Fruit fly (Drosophila melanogaster): ENCODE data around the gene aly.

Gene aly

dm6 chr3L:3060054-3060979 lies 34.0 kb upstream of the aly start (continued):
- peak; percentile 97 for TF ChIP-seq HmgD (GFP tag; optimal IDR thresholded peaks at IDR 0.05)
- peak; percentile 95 for TF ChIP-seq Hand (GFP tag; optimal IDR thresholded peaks at IDR 0.05)
- peak; percentile 100 for TF ChIP-seq Rfx (GFP tag; IDR thresholded peaks at IDR 0.05)
- peak; percentile 99 for TF ChIP-seq ems (GFP tag; optimal IDR thresholded peaks at IDR 0.05)
- TF ChIP-seq luna (GFP tag; optimal IDR thresholded peaks at IDR 0.05): peak; percentile 97
- TF ChIP-seq en (GFP tag; optimal IDR thresholded peaks at IDR 0.05): peak; percentile 97
- peak; percentile 99 for TF ChIP-seq HLH54F (GFP tag; optimal IDR thresholded peaks at IDR 0.05)
- peak; percentile 100 for TF ChIP-seq sr (GFP tag; IDR thresholded peaks at IDR 0.05)
- peak; percentile 6 for TF ChIP-seq CG15479 (GFP tag; optimal IDR thresholded peaks at IDR 0.05)
- TF ChIP-seq zfh1 (GFP tag; IDR thresholded peaks at IDR 0.05): peak; percentile 99
- TF ChIP-seq run (tag; optimal IDR thresholded peaks at IDR 0.05): peak; percentile 85
- TF ChIP-seq ac (GFP tag; optimal IDR thresholded peaks at IDR 0.05): peak; percentile 94
- TF ChIP-seq bcd (GFP tag; optimal IDR thresholded peaks at IDR 0.05): peak; percentile 99
- TF ChIP-seq vnd (GFP tag; IDR thresholded peaks at IDR 0.05; ENCODE audit: partially characterized antibody): no peak
- TF ChIP-seq ato (GFP tag; IDR thresholded peaks at IDR 0.05; ENCODE audit: partially characterized antibody): no peak
- TF ChIP-seq CG11247 (GFP tag; IDR thresholded peaks at IDR 0.05): peak; percentile 99
- TF ChIP-seq chn (GFP tag; optimal IDR thresholded peaks at IDR 0.05): peak; percentile 98
- peak; percentile 93 for TF ChIP-seq nom (GFP tag; optimal IDR thresholded peaks at IDR 0.05)
- TF ChIP-seq HmgZ (tag; optimal IDR thresholded peaks at IDR 0.05): peak; percentile 99
- peak; percentile 100 for TF ChIP-seq ranshi (GFP tag; IDR thresholded peaks at IDR 0.05)
- no peak for TF ChIP-seq stwl (tag; optimal IDR thresholded peaks at IDR 0.05)
- peak; percentile 98 for TF ChIP-seq CG12071 (GFP tag; optimal IDR thresholded peaks at IDR 0.05)
- peak; percentile 93 for TF ChIP-seq CG2202 (tag; optimal IDR thresholded peaks at IDR 0.05)
- peak; percentile 98 for TF ChIP-seq CG13123 (GFP tag; optimal IDR thresholded peaks at IDR 0.05)
- TF ChIP-seq CG7839 (tag; optimal IDR thresholded peaks at IDR 0.05): peak; percentile 98
- peak; percentile 97 for TF ChIP-seq tap (tag; optimal IDR thresholded peaks at IDR 0.05)
- TF ChIP-seq CG42726 (GFP tag; IDR thresholded peaks at IDR 0.05; ENCODE audit: partially characterized antibody): no peak
- peak; percentile 97 for TF ChIP-seq CG7357 (GFP tag; IDR thresholded peaks at IDR 0.05)
- TF ChIP-seq CG14050 (GFP tag; IDR thresholded peaks at IDR 0.05): peak; percentile 99
- TF ChIP-seq hkb (optimal IDR thresholded peaks at IDR 0.05): no peak
- peak; percentile 99 for TF ChIP-seq hkb (GFP tag; IDR thresholded peaks at IDR 0.05)
- peak; percentile 98 for TF ChIP-seq Oaz (GFP tag; IDR thresholded peaks at IDR 0.05)
- TF ChIP-seq CG15514 (GFP tag; optimal IDR thresholded peaks at IDR 0.05): peak; percentile 95
- peak; percentile 97 for TF ChIP-seq Asciz (GFP tag; optimal IDR thresholded peaks at IDR 0.05)
- peak; percentile 98 for TF ChIP-seq CkIIα-i1 (GFP tag; IDR thresholded peaks at IDR 0.05)
- TF ChIP-seq dm (GFP tag; optimal IDR thresholded peaks at IDR 0.05): peak; percentile 97
- peak; percentile 98 for TF ChIP-seq CoRest (tag; optimal IDR thresholded peaks at IDR 0.05)
- peak; percentile 98 for TF ChIP-seq CG4617 (GFP tag; optimal IDR thresholded peaks at IDR 0.05; ENCODE audit: borderline replicate concordance)
- peak; percentile 99 for TF ChIP-seq CG3847 (GFP tag; IDR thresholded peaks at IDR 0.05)
- no peak for TF ChIP-seq CG6791 (GFP tag; IDR thresholded peaks at IDR 0.05; ENCODE audit: partially characterized antibody)
- no peak for TF ChIP-seq cad (GFP tag; optimal IDR thresholded peaks at IDR 0.05)
- TF ChIP-seq cas (GFP tag; IDR thresholded peaks at IDR 0.05): peak; percentile 97
- peak; percentile 95 for TF ChIP-seq CG10274 (GFP tag; optimal IDR thresholded peaks at IDR 0.05)
- no peak for TF ChIP-seq CG2129 (GFP tag; IDR thresholded peaks at IDR 0.05; ENCODE audit: partially characterized antibody)
- peak; percentile 99 for TF ChIP-seq CG18599 (GFP tag; optimal IDR thresholded peaks at IDR 0.05)
- peak; percentile 98 for TF ChIP-seq CG8089 (GFP tag; optimal IDR thresholded peaks at IDR 0.05)
- TF ChIP-seq CG34376 (GFP tag; optimal IDR thresholded peaks at IDR 0.05): peak; percentile 93
- TF ChIP-seq CG15696 (tag; optimal IDR thresholded peaks at IDR 0.05): peak; percentile 94

Measured in whole organism, embryonic.